Worm (Caenorhabditis elegans): ENCODE data around the gene srw-9.

The srw-9 gene

DNA sequence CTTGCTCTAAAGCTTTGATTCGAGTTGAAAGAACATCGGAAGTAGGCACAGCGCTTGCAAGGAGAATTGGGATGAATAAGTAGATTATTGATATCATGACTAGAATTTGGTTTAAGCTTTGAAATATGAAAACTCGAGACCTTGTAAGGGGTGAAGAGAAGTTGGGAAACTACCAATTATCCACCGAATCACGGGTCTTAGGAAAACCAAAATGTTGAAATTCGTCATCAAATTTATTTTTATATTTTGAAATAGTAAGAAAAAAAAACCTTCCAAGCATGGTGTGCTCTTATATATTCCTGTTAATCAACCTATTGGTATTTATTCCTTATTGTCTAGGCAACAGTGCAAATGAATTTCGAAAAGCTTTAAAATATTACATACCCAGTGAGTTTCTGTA, 6.6 kb upstream of the srw-9 start, which contains the start of the genes irld-60 and irld-20:
Gene irld-60 (minus strand): TSS at position 101 of the 400 bp plus-strand sequence.
Gene irld-20 (plus strand): TSS at position 279 of the 400 bp plus-strand sequence.
- TF ChIP-seq cog-1 (tag; optimal IDR thresholded peaks at IDR 0.05) = no peak
- no peak for TF ChIP-seq klf-2 (GFP tag; conservative IDR thresholded peaks at IDR 0.05)
- TF ChIP-seq ref-1 (GFP tag; conservative IDR thresholded peaks at IDR 0.05) = no peak
- no peak for TF ChIP-seq tab-1 (GFP tag; IDR thresholded peaks at IDR 0.05)
- no peak for TF ChIP-seq T22C8.4 (GFP tag; IDR thresholded peaks at IDR 0.05)
- no peak for TF ChIP-seq ztf-23 (GFP tag; IDR thresholded peaks at IDR 0.05)
- no peak for TF ChIP-seq flt-1 (GFP tag; IDR thresholded peaks at IDR 0.05)
- no peak for TF ChIP-seq med-1 (GFP tag; optimal IDR thresholded peaks at IDR 0.05; ENCODE audit: insufficient read depth)
- TF ChIP-seq ztf-29 (GFP tag; IDR thresholded peaks at IDR 0.05) = no peak

DNA sequence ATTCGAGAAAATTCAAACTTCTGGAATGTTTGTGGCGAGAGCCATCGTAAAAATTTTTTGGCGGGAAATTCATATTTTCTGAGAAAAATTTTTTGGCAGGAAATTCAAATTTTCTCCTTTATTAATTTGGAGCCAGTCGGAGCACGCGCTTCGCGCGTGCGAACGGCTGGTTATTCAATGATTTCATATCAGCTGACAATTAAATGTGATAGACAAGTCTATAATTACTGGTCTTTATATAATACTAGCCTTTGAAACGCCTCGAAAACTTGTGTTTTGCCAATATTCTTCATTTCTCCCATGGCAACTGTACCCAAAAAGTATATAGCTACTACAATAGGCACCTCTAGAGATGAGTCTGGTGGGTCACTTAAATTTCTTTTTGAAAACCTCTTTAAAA, 2.4 kb upstream of the srw-9 start, which contains the start of gene srw-10:
Gene srw-10 (plus strand): TSS at position 301 of the 400 bp plus-strand sequence.
- TF ChIP-seq klf-2 (GFP tag; conservative IDR thresholded peaks at IDR 0.05) = no peak

- no peak for TF ChIP-seq T22C8.4 (GFP tag; IDR thresholded peaks at IDR 0.05)
- TF ChIP-seq ref-1 (GFP tag; conservative IDR thresholded peaks at IDR 0.05) = no peak
- no peak for TF ChIP-seq klf-2 (GFP tag; conservative IDR thresholded peaks at IDR 0.05)
- TF ChIP-seq cog-1 (tag; optimal IDR thresholded peaks at IDR 0.05) = no peak
- no peak for TF ChIP-seq flt-1 (GFP tag; IDR thresholded peaks at IDR 0.05)
- TF ChIP-seq med-1 (GFP tag; optimal IDR thresholded peaks at IDR 0.05; ENCODE audit: insufficient read depth) = no peak
- no peak for TF ChIP-seq ztf-29 (GFP tag; IDR thresholded peaks at IDR 0.05)
- no peak for TF ChIP-seq ztf-23 (GFP tag; IDR thresholded peaks at IDR 0.05)
- TF ChIP-seq tab-1 (GFP tag; IDR thresholded peaks at IDR 0.05) = no peak
These were observed 6.8 kb downstream of the srw-9 start, which contains the start of the genes irld-19 and irld-61 for ce11 chrIII:12764241-12764640. irld-19 (minus strand) TSS chrIII:12764341. irld-61 (plus strand) TSS chrIII:12764553.

DNA sequence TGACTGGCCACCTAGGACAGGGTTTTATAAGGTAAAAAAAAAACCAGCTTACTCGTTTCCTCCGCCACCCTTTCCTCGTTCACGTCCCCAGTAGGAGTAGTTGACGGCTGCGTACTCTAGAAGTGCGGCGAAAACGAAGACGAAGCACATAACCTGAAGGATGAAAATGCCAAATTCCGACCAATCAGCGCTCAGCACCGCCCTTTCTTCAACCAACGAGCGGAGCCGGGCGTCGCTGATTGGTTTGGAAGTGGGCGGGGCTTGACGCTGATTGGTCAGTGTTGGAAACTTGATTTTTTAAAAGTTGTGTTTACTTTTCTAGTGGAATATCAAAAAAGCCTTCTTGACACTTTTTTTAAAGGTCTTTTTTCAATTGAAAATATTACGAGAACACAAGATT, 16.3 kb downstream of the srw-9 start:
- no peak for TF ChIP-seq klf-2 (GFP tag; conservative IDR thresholded peaks at IDR 0.05)
- TF ChIP-seq ztf-23 (GFP tag; IDR thresholded peaks at IDR 0.05) = no peak
- TF ChIP-seq med-1 (GFP tag; optimal IDR thresholded peaks at IDR 0.05; ENCODE audit: insufficient read depth) = no peak
- TF ChIP-seq T22C8.4 (GFP tag; IDR thresholded peaks at IDR 0.05) = no peak
- no peak for TF ChIP-seq ztf-29 (GFP tag; IDR thresholded peaks at IDR 0.05)
- TF ChIP-seq ref-1 (GFP tag; conservative IDR thresholded peaks at IDR 0.05) = no peak
- no peak for TF ChIP-seq cog-1 (tag; optimal IDR thresholded peaks at IDR 0.05)
- no peak for TF ChIP-seq tab-1 (GFP tag; IDR thresholded peaks at IDR 0.05)
- no peak for TF ChIP-seq flt-1 (GFP tag; IDR thresholded peaks at IDR 0.05)

DNA sequence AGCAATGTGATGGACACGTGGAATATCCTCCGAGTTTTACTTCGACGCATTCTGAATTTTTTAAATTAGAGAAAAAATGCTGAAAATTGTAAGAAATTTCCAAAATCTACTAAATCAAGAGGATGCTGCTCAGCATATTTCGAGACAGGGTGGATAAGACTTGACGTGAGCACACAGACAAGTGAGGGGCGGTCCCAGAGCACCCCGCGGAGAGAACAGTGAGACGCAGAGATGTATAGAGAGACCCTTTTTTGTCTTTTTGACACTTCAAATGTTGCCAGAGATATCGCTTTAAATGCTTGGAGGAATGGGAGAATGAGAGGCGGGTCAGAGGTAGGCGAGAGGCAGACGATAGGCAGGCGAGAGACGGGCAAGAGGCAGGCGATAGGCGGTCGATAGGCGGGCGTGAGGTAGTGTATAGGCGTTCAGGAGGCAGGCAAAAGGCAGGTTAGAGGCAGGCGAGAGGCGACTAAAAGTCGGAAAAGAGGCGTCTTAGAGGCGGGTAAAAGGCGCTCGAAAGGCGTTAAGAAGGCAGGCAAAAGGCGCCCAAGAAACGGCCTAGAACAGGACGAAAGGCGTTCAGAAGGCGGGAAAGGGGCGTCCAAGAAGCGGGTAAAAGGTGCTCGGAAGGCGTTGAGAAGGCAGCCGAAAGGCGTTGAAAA, 22.3 kb downstream of the srw-9 start, which contains the start of gene gab-1:
Gene gab-1 (minus strand): TSS at position 51 of the 662 bp plus-strand sequence.
- TF ChIP-seq tab-1 (GFP tag; IDR thresholded peaks at IDR 0.05) = no peak
- no peak for TF ChIP-seq med-1 (GFP tag; optimal IDR thresholded peaks at IDR 0.05; ENCODE audit: insufficient read depth)
- TF ChIP-seq cog-1 (tag; optimal IDR thresholded peaks at IDR 0.05) = no peak
- TF ChIP-seq klf-2 (GFP tag; conservative IDR thresholded peaks at IDR 0.05) = no peak
- TF ChIP-seq ztf-29 (GFP tag; IDR thresholded peaks at IDR 0.05) = no peak

ce11 chrIII:12783878-12784277, 26.4 kb downstream of the srw-9 start:
- TF ChIP-seq T22C8.4 (GFP tag; IDR thresholded peaks at IDR 0.05) = no peak

ce11 chrIII:12784854-12785253, 27.4 kb downstream of the srw-9 start, which contains the start of gene lgc-37:
lgc-37 (plus strand) TSS chrIII:12785154.
- TF ChIP-seq tab-1 (GFP tag; IDR thresholded peaks at IDR 0.05) = no peak
- TF ChIP-seq klf-2 (GFP tag; conservative IDR thresholded peaks at IDR 0.05) = no peak
- TF ChIP-seq cog-1 (tag; optimal IDR thresholded peaks at IDR 0.05) = no peak

ce11 chrIII:12785427-12785826, 28.0 kb downstream of the srw-9 start:
- TF ChIP-seq med-1 (GFP tag; optimal IDR thresholded peaks at IDR 0.05; ENCODE audit: insufficient read depth) = no peak
- TF ChIP-seq flt-1 (GFP tag; IDR thresholded peaks at IDR 0.05) = no peak
- TF ChIP-seq klf-2 (GFP tag; conservative IDR thresholded peaks at IDR 0.05) = no peak

ce11 chrIII:12788239-12788638, 30.8 kb downstream of the srw-9 start:
- TF ChIP-seq klf-2 (GFP tag; conservative IDR thresholded peaks at IDR 0.05) (no peak), flt-1 (GFP tag; IDR thresholded peaks at IDR 0.05) (no peak), T22C8.4 (GFP tag; IDR thresholded peaks at IDR 0.05) (no peak), ref-1 (GFP tag; conservative IDR thresholded peaks at IDR 0.05) (no peak), tab-1 (GFP tag; IDR thresholded peaks at IDR 0.05) (no peak), med-1 (GFP tag; optimal IDR thresholded peaks at IDR 0.05; ENCODE audit: insufficient read depth) (no peak), ztf-23 (GFP tag; IDR thresholded peaks at IDR 0.05) (no peak), ztf-29 (GFP tag; IDR thresholded peaks at IDR 0.05) (no peak), cog-1 (tag; optimal IDR thresholded peaks at IDR 0.05) (no peak)

- TF ChIP-seq med-1 (GFP tag; optimal IDR thresholded peaks at IDR 0.05; ENCODE audit: insufficient read depth) (no peak), ref-1 (GFP tag; conservative IDR thresholded peaks at IDR 0.05) (no peak), klf-2 (GFP tag; conservative IDR thresholded peaks at IDR 0.05) (no peak), T22C8.4 (GFP tag; IDR thresholded peaks at IDR 0.05) (no peak), ztf-29 (GFP tag; IDR thresholded peaks at IDR 0.05) (no peak), cog-1 (tag; optimal IDR thresholded peaks at IDR 0.05) (no peak), ztf-23 (GFP tag; IDR thresholded peaks at IDR 0.05) (no peak), flt-1 (GFP tag; IDR thresholded peaks at IDR 0.05) (no peak)
These were observed 32.0 kb downstream of the srw-9 start, which contains the start of gene BE10.1 for ce11 chrIII:12789420-12789819. BE10.1 (minus strand) TSS chrIII:12789520.
